Worm (Caenorhabditis elegans): Measurements from ENCODE around the gene ZK381.8.

The ZK381.8 gene

DNA sequence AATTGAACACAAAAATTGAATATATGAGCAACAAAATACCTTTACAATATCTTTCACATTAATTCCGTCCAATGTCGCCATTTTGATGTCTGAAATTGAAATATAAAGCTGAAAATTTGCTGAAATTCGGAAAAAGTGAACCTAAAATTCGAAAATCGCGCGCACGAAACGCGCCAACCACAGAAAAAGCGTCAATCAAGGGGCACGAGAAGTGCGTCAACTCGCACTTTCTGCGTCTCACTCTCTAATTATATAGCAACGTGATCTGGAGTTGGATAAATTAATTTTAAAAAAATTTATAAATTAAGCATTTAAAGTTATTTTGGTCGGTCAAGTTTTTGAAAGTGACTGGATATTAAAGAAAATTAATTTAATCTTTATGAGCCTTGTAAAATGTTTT is 50.9 kb downstream of the ZK381.8 start, which contains the start of gene ruvb-2 (continued):
- TF ChIP-seq cebp-1 (GFP tag; IDR thresholded peaks at IDR 0.05) (no peak), cebp-1 (tag; optimal IDR thresholded peaks at IDR 0.05) (no peak), ztf-3 (GFP tag; optimal IDR thresholded peaks at IDR 0.05) (no peak), ztf-25 (GFP tag; IDR thresholded peaks at IDR 0.05) (no peak), zfh-2 (GFP tag; conservative IDR thresholded peaks at IDR 0.05) (no peak), attf-6 (GFP tag; IDR thresholded peaks at IDR 0.05) (0 out of 2 replicates have a peak, but pooled peaks have one; percentile 19), ztf-26 (tag; optimal IDR thresholded peaks at IDR 0.05) (peak; percentile 17), die-1 (tag; optimal IDR thresholded peaks at IDR 0.05) (no peak), ceh-100 (GFP tag; IDR thresholded peaks at IDR 0.05) (peak; percentile 26; the same call in 1 of the 2 replicates), dpff-1 (tag; optimal IDR thresholded peaks at IDR 0.05) (no peak), F39B2.1 (GFP tag; IDR thresholded peaks at IDR 0.05) (no peak), zim-3 (tag; optimal IDR thresholded peaks at IDR 0.05) (no peak), D2030.7 (GFP tag; IDR thresholded peaks at IDR 0.05) (peak; percentile 51; the same call in 1 of the 2 replicates), fkh-3 (tag; optimal IDR thresholded peaks at IDR 0.05) (no peak), B0035.1 (tag; optimal IDR thresholded peaks at IDR 0.05) (no peak), T26A5.8 (tag; optimal IDR thresholded peaks at IDR 0.05) (no peak), F23B12.7 (tag; optimal IDR thresholded peaks at IDR 0.05; ENCODE audit: insufficient read depth) (peak; percentile 71), lin-26 (GFP tag; IDR thresholded peaks at IDR 0.05) (no peak), egl-18 (GFP tag; IDR thresholded peaks at IDR 0.05) (no peak), T07F8.4 (tag; optimal IDR thresholded peaks at IDR 0.05) (no peak), F10E7.11 (tag; optimal IDR thresholded peaks at IDR 0.05) (no peak), F37B4.10 (GFP tag; IDR thresholded peaks at IDR 0.05) (no peak), ccch-3 (GFP tag; optimal IDR thresholded peaks at IDR 0.05) (no peak), let-526 (GFP tag; IDR thresholded peaks at IDR 0.05) (no peak), chd-7 (tag; optimal IDR thresholded peaks at IDR 0.05) (no peak), nfya-2 (GFP tag; IDR thresholded peaks at IDR 0.05) (no peak), akir-1 (GFP tag; optimal IDR thresholded peaks at IDR 0.05) (no peak), unc-130 (GFP tag; optimal IDR thresholded peaks at IDR 0.05) (no peak), nfya-1 (tag; optimal IDR thresholded peaks at IDR 0.05; ENCODE audit: borderline replicate concordance, insufficient read depth) (no peak), F22D6.2 (tag; optimal IDR thresholded peaks at IDR 0.05) (no peak), Y53F4B.3 (GFP tag; IDR thresholded peaks at IDR 0.05) (no peak), nfyb-1 (GFP tag; IDR thresholded peaks at IDR 0.05) (no peak; the same call in 1 of the 2 replicates), mel-28 (tag; optimal IDR thresholded peaks at IDR 0.05; ENCODE audit: borderline replicate concordance) (no peak), F49E8.2 (tag; optimal IDR thresholded peaks at IDR 0.05; ENCODE audit: insufficient read depth) (no peak), aptf-3 (GFP tag; IDR thresholded peaks at IDR 0.05) (no peak), aptf-2 (GFP tag; conservative IDR thresholded peaks at IDR 0.05) (no peak), ceh-91 (GFP tag; IDR thresholded peaks at IDR 0.05) (peak; percentile 36), atf-7 (tag; optimal IDR thresholded peaks at IDR 0.05) (no peak), sea-2 (GFP tag; IDR thresholded peaks at IDR 0.05) (no peak), B0336.3 (GFP tag; IDR thresholded peaks at IDR 0.05) (no peak; the same call in 1 of the 2 replicates), ekl-4 (GFP tag; IDR thresholded peaks at IDR 0.05) (peak; percentile 54; the same call in 1 of the 2 replicates), let-607 (tag; optimal IDR thresholded peaks at IDR 0.05) (peak in 1 of 2 experiments; percentile 26), ZK185.1 (tag; optimal IDR thresholded peaks at IDR 0.05; ENCODE audit: poor library complexity, severe bottlenecking) (peak; percentile 52), K12H6.12 (tag; optimal IDR thresholded peaks at IDR 0.05) (peak; percentile 22), F33H1.4 (GFP tag; IDR thresholded peaks at IDR 0.05) (peak; percentile 77), lag-1 (GFP tag; IDR thresholded peaks at IDR 0.05) (no peak), F57A8.1 (GFP tag; optimal IDR thresholded peaks at IDR 0.05) (no peak), ets-4 (GFP tag; optimal IDR thresholded peaks at IDR 0.05) (no peak), gei-17 (GFP tag; optimal IDR thresholded peaks at IDR 0.05) (no peak)

Measured in whole organism, young adult.